Worm (Caenorhabditis elegans) whole organism, late embryonic: ENCODE results near the gene jmjd-3.3.
"Not testable (repeated sequence)": the region's sequence is repeated elsewhere in the genome, so short reads cannot be mapped to it uniquely, and the experiment has no call there.

Experiments
- C08G9.2 ChIP-seq: sonication (generic microtip); optimal IDR thresholded peaks from 2 replicates; lab custom pipeline; 2016; ENCODE audit warnings: mild to moderate bottlenecking, missing genetic modification characterization, moderate library complexity, missing compliant biosample characterization
- F13H6.1 ChIP-seq: sonication (generic microtip); optimal IDR thresholded peaks from 2 replicates; lab custom pipeline; 2016; ENCODE audit warnings: missing genetic modification characterization, missing compliant biosample characterization
- K02D7.2 ChIP-seq: sonication (generic microtip); optimal IDR thresholded peaks from 2 replicates; lab custom pipeline; 2017; ENCODE audit warnings: mild to moderate bottlenecking, missing genetic modification characterization, missing compliant biosample characterization
- ceh-18 ChIP-seq: sonication (generic microtip); optimal IDR thresholded peaks from 2 replicates; lab custom pipeline; 2016; ENCODE audit warnings: missing genetic modification characterization, missing compliant biosample characterization
- ceh-22 ChIP-seq: sonication (generic microtip); optimal IDR thresholded peaks from 2 replicates; lab custom pipeline; 2017; ENCODE audit warnings: missing biosample characterization, missing genetic modification characterization
- ceh-31 ChIP-seq: sonication (generic microtip); optimal IDR thresholded peaks from 2 replicates; lab custom pipeline; 2016; ENCODE audit warnings: missing genetic modification characterization, missing compliant biosample characterization
- ceh-34 ChIP-seq: sonication (generic microtip); optimal IDR thresholded peaks from 2 replicates; lab custom pipeline; 2016; ENCODE audit warnings: mild to moderate bottlenecking, missing genetic modification characterization, missing compliant biosample characterization
- ceh-45 ChIP-seq: fragments of 200-800 bp; sonication (Bioruptor generic); IDR thresholded peaks from 2 replicates; pipeline ENCODE4 v1.3.6; 2022; ENCODE audit warnings: missing genetic modification reagents, missing genetic modification characterization, missing compliant biosample characterization
- ceh-6 ChIP-seq: fragments of 200-800 bp; sonication (Bioruptor generic); optimal IDR thresholded peaks from 2 replicates; lab custom pipeline; 2018; ENCODE audit warnings: mild to moderate bottlenecking, missing genetic modification characterization, missing compliant biosample characterization
- che-1 ChIP-seq: sonication (generic microtip); optimal IDR thresholded peaks from 2 replicates; lab custom pipeline; 2016; ENCODE audit warnings: mild to moderate bottlenecking, missing genetic modification characterization, missing compliant biosample characterization
- dmd-4 ChIP-seq: sonication (generic microtip); optimal IDR thresholded peaks from 2 replicates; lab custom pipeline; 2016; ENCODE audit warnings: borderline replicate concordance, missing genetic modification characterization, missing compliant biosample characterization
- elt-2 ChIP-seq: sonication (generic microtip); optimal IDR thresholded peaks from 2 replicates; lab custom pipeline; 2016; ENCODE audit warnings: missing genetic modification reagents, missing genetic modification characterization, missing compliant biosample characterization
- fax-1 ChIP-seq: sonication (generic microtip); optimal IDR thresholded peaks from 2 replicates; lab custom pipeline; 2016; ENCODE audit warnings: missing genotype, missing genetic modification characterization, missing compliant biosample characterization
- gmeb-2 ChIP-seq: sonication (generic microtip); optimal IDR thresholded peaks from 2 replicates; lab custom pipeline; 2016; ENCODE audit warnings: missing genetic modification characterization, inconsistent platforms, missing compliant biosample characterization
- hlh-30 ChIP-seq: sonication (generic microtip); optimal IDR thresholded peaks from 2 replicates; lab custom pipeline; 2017; ENCODE audit warnings: antibody characterized with exemption, missing genetic modification characterization, missing compliant biosample characterization; ENCODE audit not compliant: insufficient read depth
- hlh-6 ChIP-seq: sonication (generic microtip); optimal IDR thresholded peaks from 2 replicates; lab custom pipeline; 2016; ENCODE audit warnings: missing genotype, missing genetic modification characterization, missing compliant biosample characterization
- hlh-8 ChIP-seq: sonication (generic microtip); optimal IDR thresholded peaks from 2 replicates; lab custom pipeline; 2016; ENCODE audit warnings: missing genotype, missing genetic modification characterization, missing compliant biosample characterization
- nfya-1 ChIP-seq: sonication (generic microtip); optimal IDR thresholded peaks from 2 replicates; lab custom pipeline; 2017; ENCODE audit warnings: missing genetic modification characterization, mild to moderate bottlenecking, missing compliant biosample characterization, antibody characterized with exemption, moderate library complexity
- nhr-11 ChIP-seq: fragments of 150-350 bp; optimal IDR thresholded peaks from 2 replicates; lab custom pipeline; 2014; ENCODE audit warnings: missing biosample characterization, missing genetic modification characterization
- pag-3 ChIP-seq: sonication (generic microtip); optimal IDR thresholded peaks from 2 replicates; lab custom pipeline; 2016; ENCODE audit warnings: missing compliant biosample characterization, missing genetic modification characterization, borderline replicate concordance
- pax-1 ChIP-seq: fragments of 150-350 bp; optimal IDR thresholded peaks from 2 replicates; lab custom pipeline; 2014; ENCODE audit warnings: missing biosample characterization, missing genetic modification characterization
- pha-2 ChIP-seq: sonication (generic microtip); optimal IDR thresholded peaks from 2 replicates; lab custom pipeline; 2017; ENCODE audit warnings: mild to moderate bottlenecking, missing genetic modification characterization, missing compliant biosample characterization
- pqm-1 ChIP-seq: sonication (generic microtip); optimal IDR thresholded peaks from 2 replicates; lab custom pipeline; 2016; ENCODE audit warnings: missing genetic modification characterization, missing compliant biosample characterization
- ref-2 ChIP-seq: sonication (generic microtip); optimal IDR thresholded peaks from 2 replicates; lab custom pipeline; 2016; ENCODE audit warnings: missing genetic modification characterization, missing compliant biosample characterization
- rnt-1 ChIP-seq: sonication (generic microtip); optimal IDR thresholded peaks from 2 replicates; lab custom pipeline; 2016; ENCODE audit warnings: missing genetic modification characterization, missing compliant biosample characterization
- sdc-2 ChIP-seq: sonication (generic microtip); optimal IDR thresholded peaks from 2 replicates; lab custom pipeline; 2016; ENCODE audit warnings: missing genotype, missing genetic modification characterization, missing compliant biosample characterization
- sox-2 ChIP-seq: fragments of 200-800 bp; sonication (Bioruptor generic); IDR thresholded peaks from 2 replicates; pipeline ENCODE4 v1.3.6; 2022; ENCODE audit warnings: missing genetic modification reagents, missing genetic modification characterization, missing compliant biosample characterization
- syd-9 ChIP-seq: sonication (generic microtip); optimal IDR thresholded peaks from 2 replicates; lab custom pipeline; 2016; ENCODE audit warnings: mild to moderate bottlenecking, missing genetic modification characterization, moderate library complexity, missing compliant biosample characterization
- tbx-2 ChIP-seq: sonication (generic microtip); optimal IDR thresholded peaks from 2 replicates; lab custom pipeline; 2016; ENCODE audit warnings: missing genetic modification characterization, missing compliant biosample characterization
- ttx-3 ChIP-seq: sonication (generic microtip); optimal IDR thresholded peaks from 2 replicates; lab custom pipeline; 2016; ENCODE audit warnings: missing genetic modification reagents, missing genetic modification characterization, missing compliant biosample characterization
- unc-3 ChIP-seq, 2 experiments: fragments of 200-800 bp in 1 of 2; sonication (Bioruptor generic) in 1 of 2; sonication (generic microtip) in 1 of 2; conservative IDR thresholded peaks in 1 of 2; optimal IDR thresholded peaks in 1 of 2; 2 replicates each; pipeline versions ENCODE4 v1.3.6 to Lab custom; 2016 to 2022; ENCODE audit warnings: missing compliant biosample characterization in 2 of 2, missing genetic modification characterization in 2 of 2, missing genetic modification reagents in 1 of 2
- unc-55 ChIP-seq: sonication (generic microtip); optimal IDR thresholded peaks from 2 replicates; lab custom pipeline; 2017; ENCODE audit warnings: missing biosample characterization, missing genetic modification reagents, missing genetic modification characterization
- ztf-16 ChIP-seq: sonication (generic microtip); optimal IDR thresholded peaks from 2 replicates; lab custom pipeline; 2017; ENCODE audit warnings: missing genetic modification characterization, missing compliant biosample characterization

The jmjd-3.3 gene

ce11 chrX:13428755-13429154 lies 7.5 kb upstream of the jmjd-3.3 start, which contains the start of gene fkh-4:
TSS of gene fkh-4 (minus strand) at chrX:13428855.
- TF ChIP-seq rnt-1, gmeb-2, F13H6.1 (tag; lab: Kevin White, UChicago): not testable (repeated sequence)

ce11 chrX:13431388-13431787 lies 4.8 kb upstream of the jmjd-3.3 start, which contains the start of gene C29F7.10:
TSS of gene C29F7.10 (minus strand) at chrX:13431488.
- TF ChIP-seq nfya-1 (tag; lab: Kevin White, UChicago); ceh-22 (tag; lab: Kevin White, UChicago); hlh-6: not testable (repeated sequence)

- TF ChIP-seq pha-2 (tag; lab: Kevin White, UChicago) (no peak), C08G9.2 (tag; lab: Kevin White, UChicago) (no peak), pag-3 (no peak), sdc-2 (tag; lab: Kevin White, UChicago) (peak; percentile 93), tbx-2 (tag; lab: Kevin White, UChicago) (no peak), ztf-16 (tag; lab: Kevin White, UChicago) (no peak)
- TF ChIP-seq, all 69 proteins: peak for 1
These were observed 1.1 kb upstream of the jmjd-3.3 start for ce11 chrX:13435116-13435515.

- TF ChIP-seq rnt-1 (tag; lab: Kevin White, UChicago) (peak; percentile 37), sdc-2 (tag; lab: Kevin White, UChicago) (peak; percentile 97), pha-2 (tag; lab: Kevin White, UChicago) (no peak), che-1 (tag; lab: Kevin White, UChicago) (peak; percentile 28), nhr-11 (tag; lab: Kevin White, UChicago) (no peak), fax-1 (no peak), ceh-31 (tag; lab: Kevin White, UChicago) (peak; percentile 37), pqm-1 (tag; lab: Kevin White, UChicago) (no peak), sox-2 (GFP tag; lab: Robert Waterston, UW) (no peak), dmd-4 (peak; percentile 10), ceh-18 (peak; percentile 4), tbx-2 (tag; lab: Kevin White, UChicago) (peak; percentile 3), ceh-34 (peak; percentile 17), hlh-8 (tag; lab: Kevin White, UChicago) (no peak), ceh-6 (GFP tag; lab: Kevin White, UChicago) (peak; percentile 3), unc-55 (no peak), unc-3 (GFP tag; conservative IDR thresholded peaks at IDR 0.05; lab: Robert Waterston, UW) (0 out of 2 replicates have a peak, but pooled peaks have one; percentile 23), unc-3 (tag; optimal IDR thresholded peaks at IDR 0.05; lab: Kevin White, UChicago) (no peak), ttx-3 (no peak), hlh-30 (tag; lab: Kevin White, UChicago) (peak; percentile 11), elt-2 (tag; lab: Kevin White, UChicago) (peak; percentile 21), syd-9 (tag; lab: Kevin White, UChicago) (peak; percentile 16), ref-2 (tag; lab: Kevin White, UChicago) (peak; percentile 40)
These were observed 6.2 kb downstream of the jmjd-3.3 start for ce11 chrX:13442446-13442845.

ce11 chrX:13443283-13443682 lies 7.1 kb downstream of the jmjd-3.3 start:
- TF ChIP-seq ceh-45 (GFP tag; lab: Robert Waterston, UW) (no peak), unc-3 (GFP tag; conservative IDR thresholded peaks at IDR 0.05; lab: Robert Waterston, UW) (no peak), unc-3 (tag; optimal IDR thresholded peaks at IDR 0.05; lab: Kevin White, UChicago) (no peak), K02D7.2 (tag; lab: Kevin White, UChicago) (no peak), ceh-18 (no peak), pax-1 (tag; lab: Kevin White, UChicago) (no peak)
